Worm (Caenorhabditis elegans) whole organism, L1 larva: ENCODE results near the gene Y39A3CL.3.

Source experiments
- F16B12.6 ChIP-seq: fragments of 150-350 bp; optimal IDR thresholded peaks from 2 replicates; lab custom pipeline; 2014; ENCODE audit warnings: missing biosample characterization, missing genetic modification characterization
- aly-2 ChIP-seq: fragments of 150-350 bp; optimal IDR thresholded peaks from 2 replicates; lab custom pipeline; 2014; ENCODE audit warnings: missing biosample characterization, missing genetic modification characterization
- blmp-1 ChIP-seq: fragments of 150-350 bp; optimal IDR thresholded peaks from 2 replicates; lab custom pipeline; 2014; ENCODE audit warnings: missing biosample characterization, missing genetic modification characterization
- ceh-63 ChIP-seq: fragments of 200-800 bp; sonication (Bioruptor generic); optimal IDR thresholded peaks from 2 replicates; lab custom pipeline; 2018; ENCODE audit warnings: mild to moderate bottlenecking, missing genetic modification characterization, missing compliant biosample characterization
- ceh-8 ChIP-seq: fragments of 200-800 bp; sonication (Bioruptor generic); optimal IDR thresholded peaks from 2 replicates; lab custom pipeline; 2018; ENCODE audit warnings: mild to moderate bottlenecking, missing genetic modification characterization, moderate library complexity, missing compliant biosample characterization
- ces-1 ChIP-seq: fragments of 150-350 bp; optimal IDR thresholded peaks from 2 replicates; lab custom pipeline; 2014; ENCODE audit warnings: missing biosample characterization, missing genetic modification reagents, missing genetic modification characterization
- dpl-1 ChIP-seq, 3 experiments: fragments of 150-350 bp in 2 of 3; sonication (generic microtip) in 1 of 3; optimal IDR thresholded peaks; 2 replicates each; lab custom pipeline; 2014 to 2017; ENCODE audit warnings: missing biosample characterization in 3 of 3, missing genetic modification characterization in 3 of 3, missing genetic modification reagents in 3 of 3
- dsc-1 ChIP-seq: sonication (generic microtip); optimal IDR thresholded peaks from 2 replicates; lab custom pipeline; 2016; ENCODE audit warnings: mild to moderate bottlenecking, missing genetic modification characterization, missing compliant biosample characterization
- efl-1 ChIP-seq, 4 experiments: fragments of 150-350 bp; optimal IDR thresholded peaks in 3 of 4; peaks in 1 of 4; 1 replicate in 1 of 4; 2 replicates in 3 of 4; lab custom pipeline; 2014; ENCODE audit warnings: missing biosample characterization in 2 of 4, missing genetic modification characterization in 2 of 4, missing genetic modification reagents in 2 of 4
- efl-3 ChIP-seq: fragments of 200-800 bp; sonication (Bioruptor generic); optimal IDR thresholded peaks from 2 replicates; lab custom pipeline; 2018; ENCODE audit warnings: mild to moderate bottlenecking, missing genetic modification characterization, missing compliant biosample characterization
- ets-5 ChIP-seq: fragments of 200-800 bp; sonication (Bioruptor generic); IDR thresholded peaks from 2 replicates; pipeline ENCODE4 v1.3.6; 2022; ENCODE audit warnings: missing genetic modification characterization, missing compliant biosample characterization
- fkh-10 ChIP-seq: sonication (generic microtip); optimal IDR thresholded peaks from 2 replicates; lab custom pipeline; 2017; ENCODE audit warnings: missing biosample characterization, missing genetic modification reagents, missing genetic modification characterization
- fkh-4 ChIP-seq: sonication (generic microtip); optimal IDR thresholded peaks from 2 replicates; lab custom pipeline; 2016; ENCODE audit warnings: missing compliant biosample characterization, missing genetic modification characterization, borderline replicate concordance
- fos-1 ChIP-seq: fragments of 150-350 bp; optimal IDR thresholded peaks from 2 replicates; lab custom pipeline; 2014; ENCODE audit warnings: missing biosample characterization, missing genetic modification characterization
- grh-1 ChIP-seq: fragments of 200-800 bp; sonication (Bioruptor generic); IDR thresholded peaks from 2 replicates; pipeline ENCODE4 v1.3.6; 2022; ENCODE audit warnings: missing genetic modification reagents, missing genetic modification characterization, missing compliant biosample characterization
- hlh-4 ChIP-seq: sonication (generic microtip); optimal IDR thresholded peaks from 2 replicates; lab custom pipeline; 2016; ENCODE audit warnings: mild to moderate bottlenecking, missing genetic modification characterization, missing compliant biosample characterization
- irx-1 ChIP-seq: sonication (generic microtip); optimal IDR thresholded peaks from 2 replicates; lab custom pipeline; 2016; ENCODE audit warnings: missing genetic modification characterization, missing compliant biosample characterization
- isw-1 ChIP-seq: fragments of 200-800 bp; sonication (Bioruptor generic); IDR thresholded peaks from 2 replicates; pipeline ENCODE4 v1.3.6; 2022; ENCODE audit warnings: missing genetic modification characterization, missing compliant biosample characterization
- jun-1 ChIP-seq: fragments of 150-350 bp; optimal IDR thresholded peaks from 2 replicates; lab custom pipeline; 2014; ENCODE audit warnings: missing biosample characterization, missing genetic modification reagents, missing genetic modification characterization
- lin-13 ChIP-seq: fragments of 150-350 bp; optimal IDR thresholded peaks from 2 replicates; lab custom pipeline; 2014; ENCODE audit warnings: missing biosample characterization, missing genetic modification reagents, missing genetic modification characterization
- lin-14 ChIP-seq: fragments of 200-800 bp; sonication (Bioruptor generic); optimal IDR thresholded peaks from 2 replicates; lab custom pipeline; 2018; ENCODE audit warnings: mild to moderate bottlenecking, missing genetic modification characterization, moderate library complexity, missing compliant biosample characterization
- lin-15B ChIP-seq: fragments of 150-350 bp; sonication (generic microtip); optimal IDR thresholded peaks from 3 replicates; lab custom pipeline; 2014; ENCODE audit warnings: missing biosample characterization, missing genetic modification characterization
- lin-35 ChIP-seq, 2 experiments: fragments of 150-350 bp; optimal IDR thresholded peaks; 2 replicates each; lab custom pipeline; 2014; ENCODE audit warnings: missing biosample characterization in 2 of 2, missing genetic modification characterization in 2 of 2, missing genetic modification reagents in 2 of 2
- lir-3 ChIP-seq: sonication (generic microtip); optimal IDR thresholded peaks from 2 replicates; lab custom pipeline; 2016; ENCODE audit warnings: mild to moderate bottlenecking, missing genetic modification characterization, moderate library complexity, missing compliant biosample characterization; ENCODE audit not compliant: poor library complexity
- lsy-2 ChIP-seq, 2 experiments: fragments of 150-350 bp; optimal IDR thresholded peaks; 2 replicates each; lab custom pipeline; 2014; ENCODE audit warnings: missing biosample characterization in 2 of 2, missing genetic modification characterization in 2 of 2
- mef-2 ChIP-seq: fragments of 150-350 bp; optimal IDR thresholded peaks from 2 replicates; lab custom pipeline; 2014; ENCODE audit warnings: missing biosample characterization, missing genetic modification characterization
- nhr-11 ChIP-seq: fragments of 150-350 bp; optimal IDR thresholded peaks from 2 replicates; lab custom pipeline; 2014; ENCODE audit warnings: missing biosample characterization, missing genetic modification characterization
- nhr-19 ChIP-seq: fragments of 200-800 bp; sonication (Bioruptor generic); conservative IDR thresholded peaks from 2 replicates; pipeline ENCODE4 v1.3.6; 2022; ENCODE audit warnings: missing genetic modification characterization, missing compliant biosample characterization
- nhr-20 ChIP-seq: sonication (generic microtip); optimal IDR thresholded peaks from 2 replicates; lab custom pipeline; 2016; ENCODE audit warnings: mild to moderate bottlenecking, missing genetic modification characterization, missing compliant biosample characterization
- nhr-237 ChIP-seq: fragments of 150-350 bp; optimal IDR thresholded peaks from 2 replicates; lab custom pipeline; 2014; ENCODE audit warnings: missing biosample characterization, missing genetic modification characterization
- nhr-47 ChIP-seq: sonication (generic microtip); optimal IDR thresholded peaks from 2 replicates; lab custom pipeline; 2016; ENCODE audit warnings: mild to moderate bottlenecking, missing genetic modification characterization, moderate library complexity, missing compliant biosample characterization
- nhr-71 ChIP-seq: sonication (generic microtip); optimal IDR thresholded peaks from 2 replicates; lab custom pipeline; 2016; ENCODE audit warnings: mild to moderate bottlenecking, missing genetic modification characterization, moderate library complexity, missing compliant biosample characterization
- nhr-76 ChIP-seq: sonication (generic microtip); optimal IDR thresholded peaks from 2 replicates; lab custom pipeline; 2017; ENCODE audit warnings: missing biosample characterization, missing genetic modification characterization
- nhr-85 ChIP-seq: sonication (generic microtip); peaks from one replicate; lab custom pipeline; 2016; ENCODE audit warnings: missing genetic modification characterization, inconsistent platforms, missing compliant biosample characterization
- skn-1 ChIP-seq: fragments of 150-350 bp; optimal IDR thresholded peaks from 2 replicates; lab custom pipeline; 2014; ENCODE audit warnings: missing biosample characterization, missing genetic modification characterization
- snu-23 ChIP-seq: sonication (generic microtip); optimal IDR thresholded peaks from 2 replicates; lab custom pipeline; 2016; ENCODE audit warnings: missing genetic modification characterization, missing compliant biosample characterization
- sox-4 ChIP-seq: sonication (generic microtip); optimal IDR thresholded peaks from 2 replicates; lab custom pipeline; 2016; ENCODE audit warnings: missing genetic modification characterization, missing compliant biosample characterization
- swsn-7 ChIP-seq: sonication (generic microtip); optimal IDR thresholded peaks from 2 replicates; lab custom pipeline; 2016; ENCODE audit warnings: missing genetic modification characterization, missing compliant biosample characterization
- tbx-2 ChIP-seq: sonication (generic microtip); optimal IDR thresholded peaks from 2 replicates; lab custom pipeline; 2016; ENCODE audit warnings: missing genetic modification characterization, missing compliant biosample characterization
- unc-130 ChIP-seq: fragments of 150-350 bp; optimal IDR thresholded peaks from 2 replicates; lab custom pipeline; 2017; ENCODE audit warnings: missing biosample characterization, missing genetic modification characterization, inconsistent platforms
- zag-1 ChIP-seq: fragments of 150-350 bp; optimal IDR thresholded peaks from 2 replicates; lab custom pipeline; 2014; ENCODE audit warnings: missing biosample characterization, missing genetic modification characterization
- zip-4 ChIP-seq: fragments of 200-800 bp; sonication (Bioruptor generic); optimal IDR thresholded peaks from 2 replicates; lab custom pipeline; 2018; ENCODE audit warnings: mild to moderate bottlenecking, missing genetic modification characterization, moderate library complexity, missing compliant biosample characterization

The Y39A3CL.3 gene

ce11 chrIII:1804477-1804876 is 26.9 kb downstream of the Y39A3CL.3 start:
- TF ChIP-seq dpl-1 (GFP tag; optimal IDR thresholded peaks at IDR 0.05; lab: Kevin White, UChicago), result no peak
- no peak for TF ChIP-seq nhr-237 (tag; lab: Kevin White, UChicago)
- no peak for TF ChIP-seq nhr-76 (tag; lab: Kevin White, UChicago)
- TF ChIP-seq unc-130, result no peak
- TF ChIP-seq nhr-71 (tag; lab: Kevin White, UChicago), result no peak
- no peak for TF ChIP-seq fkh-10 (GFP tag; lab: Kevin White, UChicago)
- no peak for TF ChIP-seq sox-4 (tag; lab: Kevin White, UChicago)
- TF ChIP-seq ces-1 (GFP tag; lab: Kevin White, UChicago), result no peak
- TF ChIP-seq lir-3, result no peak
- TF ChIP-seq blmp-1 (tag; lab: Kevin White, UChicago), result no peak

- TF ChIP-seq nhr-20 (tag; lab: Kevin White, UChicago), result no peak
Observed at ce11 chrIII:1805415-1806008, 27.9 kb downstream of the Y39A3CL.3 start.

DNA sequence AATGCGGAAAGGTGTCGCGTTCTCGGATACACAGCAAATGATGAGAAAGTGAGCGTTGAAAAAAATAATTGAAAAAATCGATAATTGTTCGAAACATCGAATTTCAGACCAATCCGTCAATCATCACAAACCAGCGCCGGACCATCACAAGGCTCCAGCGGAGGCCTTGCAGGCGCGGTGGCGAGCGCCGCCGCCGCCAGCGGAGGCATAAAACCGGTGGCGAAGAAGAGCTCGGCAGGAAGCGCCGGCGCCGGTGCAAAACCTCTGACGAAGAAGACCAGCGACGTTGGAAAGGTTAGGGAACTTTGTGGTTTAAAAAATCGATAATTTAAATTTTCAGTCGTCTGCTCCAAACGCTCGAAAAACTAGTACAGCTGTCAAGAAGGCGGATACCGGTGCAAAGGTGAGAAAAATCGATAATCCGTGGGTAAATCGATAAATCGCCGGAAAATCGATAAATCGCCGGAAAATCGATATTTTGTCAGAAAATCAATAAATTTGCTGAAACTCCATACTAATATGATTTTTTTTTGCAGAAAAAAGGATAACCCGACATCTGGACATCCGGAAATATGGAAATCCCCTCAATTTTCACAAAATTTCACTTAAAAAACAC is 28.7 kb downstream of the Y39A3CL.3 start:
- TF ChIP-seq efl-3 (GFP tag; lab: Kevin White, UChicago) (no peak), dsc-1 (tag; lab: Kevin White, UChicago) (no peak), nhr-11 (tag; lab: Kevin White, UChicago) (no peak), nhr-19 (GFP tag; lab: Robert Waterston, UW) (no peak), ceh-8 (GFP tag; lab: Kevin White, UChicago) (peak; percentile 64), ceh-63 (GFP tag; lab: Kevin White, UChicago) (no peak)

DNA sequence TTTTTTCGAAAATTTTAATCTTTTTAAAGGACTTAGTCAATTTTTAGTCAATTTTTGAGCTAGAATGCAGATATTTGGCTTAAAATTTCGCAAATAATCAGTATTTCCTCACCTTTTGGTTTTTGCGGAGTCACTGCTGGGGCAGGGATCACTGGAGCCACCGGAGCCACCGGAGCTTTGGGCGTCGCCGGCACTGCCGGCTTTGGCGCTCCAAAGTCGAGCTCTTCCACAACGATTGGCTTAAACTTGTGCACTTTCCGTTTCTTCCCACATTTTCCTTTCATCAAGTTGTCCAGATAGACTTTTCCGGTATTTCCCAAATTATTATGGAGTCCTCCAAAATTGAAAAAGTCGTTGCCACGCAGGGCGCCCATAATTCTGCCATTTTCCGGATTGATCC is 36.7 kb downstream of the Y39A3CL.3 start:
- TF ChIP-seq grh-1 (GFP tag; lab: Robert Waterston, UW) (no peak), F16B12.6 (tag; lab: Kevin White, UChicago) (no peak), tbx-2 (no peak), nhr-71 (tag; lab: Kevin White, UChicago) (no peak), swsn-7 (tag; lab: Kevin White, UChicago) (no peak), hlh-4 (tag; lab: Kevin White, UChicago) (no peak)
- TF ChIP-seq, all 84 proteins: peak for 0

- TF ChIP-seq lsy-2 (tag; optimal IDR thresholded peaks at IDR 0.05; lab: Kevin White, UChicago) (peak; percentile 8 to 85), lin-14 (GFP tag; lab: Kevin White, UChicago) (peak; percentile 32), lin-13 (GFP tag; lab: Kevin White, UChicago) (no peak), ets-5 (GFP tag; lab: Robert Waterston, UW) (no peak), jun-1 (tag; lab: Kevin White, UChicago) (no peak), lin-35 (GFP tag; optimal IDR thresholded peaks at IDR 0.05; lab: Kevin White, UChicago) (no peak), snu-23 (GFP tag; lab: Kevin White, UChicago) (peak; percentile 23), zag-1 (tag; lab: Kevin White, UChicago) (no peak), lin-15B (tag; lab: Kevin White, UChicago) (no peak), fkh-4 (no peak), irx-1 (tag; lab: Kevin White, UChicago) (no peak), fos-1 (tag; lab: Kevin White, UChicago) (no peak), nhr-76 (tag; lab: Kevin White, UChicago) (no peak), mef-2 (no peak), zip-4 (GFP tag; lab: Kevin White, UChicago) (no peak), nhr-85 (peak; percentile 83), nhr-71 (tag; lab: Kevin White, UChicago) (peak; percentile 21), efl-1 (optimal IDR thresholded peaks at IDR 0.05; lab: Kevin White, UChicago) (no peak), efl-1 (GFP tag; optimal IDR thresholded peaks at IDR 0.05 in 1 of 2; lab: Kevin White, UChicago) (peak in 1 of 2 experiments; percentile 84), ces-1 (GFP tag; lab: Kevin White, UChicago) (no peak), skn-1 (no peak), isw-1 (GFP tag; lab: Robert Waterston, UW) (no peak), lir-3 (no peak), nhr-47 (tag; lab: Kevin White, UChicago) (no peak), unc-130 (no peak), aly-2 (tag; lab: Kevin White, UChicago) (no peak)
Observed at ce11 chrIII:1818001-1818655, 40.5 kb downstream of the Y39A3CL.3 start, which contains the start of gene clp-4. clp-4 (minus strand) TSS chrIII:1818323.
